Worm (Caenorhabditis elegans) whole organism, mixed stage, embryonic: ENCODE data around the gene C05A2.4.
A peak's percentile ranks its signal among the peaks of the same experiment; 100 is the strongest.

Experiments used
- elt-3 ChIP-seq: fragments of 150-350 bp; optimal IDR thresholded peaks from 2 replicates; lab custom pipeline; 2014; ENCODE audit warnings: missing biosample characterization, missing genetic modification characterization
- lin-32 ChIP-seq: fragments of 200-800 bp; sonication (Bioruptor generic); optimal IDR thresholded peaks from 2 replicates; lab custom pipeline; 2018; ENCODE audit warnings: mild to moderate bottlenecking, missing genetic modification characterization, missing compliant biosample characterization
- nhr-237 ChIP-seq: fragments of 150-350 bp; optimal IDR thresholded peaks from 2 replicates; lab custom pipeline; 2014; ENCODE audit warnings: missing biosample characterization, missing genetic modification characterization
- snpc-4 ChIP-seq: fragments of 150-350 bp; optimal IDR thresholded peaks from 2 replicates; lab custom pipeline; 2014; ENCODE audit warnings: missing biosample characterization, missing genetic modification characterization
- unc-39 ChIP-seq: fragments of 150-350 bp; optimal IDR thresholded peaks from 2 replicates; lab custom pipeline; 2014; ENCODE audit warnings: missing biosample characterization, missing genetic modification characterization
- unc-62 ChIP-seq: fragments of 150-350 bp; optimal IDR thresholded peaks from 2 replicates; lab custom pipeline; 2014; ENCODE audit warnings: missing biosample characterization, missing genetic modification reagents, missing genetic modification characterization
- ztf-11 ChIP-seq: fragments of 150-350 bp; optimal IDR thresholded peaks from 2 replicates; lab custom pipeline; 2014; ENCODE audit warnings: missing biosample characterization, missing genetic modification characterization

ce11 chrV:10716865-10717713 is 21.8 kb downstream of the C05A2.4 start:
- TF ChIP-seq snpc-4 (tag; lab: Kevin White, UChicago) (no peak), unc-39 (tag; lab: Kevin White, UChicago) (no peak), lin-32 (GFP tag; lab: Kevin White, UChicago) (no peak), nhr-237 (tag; lab: Kevin White, UChicago) (no peak), unc-62 (GFP tag; lab: Kevin White, UChicago) (no peak), ztf-11 (peak; percentile 20), elt-3 (tag; lab: Kevin White, UChicago) (no peak)
